Worm (Caenorhabditis elegans): ENCODE results near the gene fubl-1.

DNA sequence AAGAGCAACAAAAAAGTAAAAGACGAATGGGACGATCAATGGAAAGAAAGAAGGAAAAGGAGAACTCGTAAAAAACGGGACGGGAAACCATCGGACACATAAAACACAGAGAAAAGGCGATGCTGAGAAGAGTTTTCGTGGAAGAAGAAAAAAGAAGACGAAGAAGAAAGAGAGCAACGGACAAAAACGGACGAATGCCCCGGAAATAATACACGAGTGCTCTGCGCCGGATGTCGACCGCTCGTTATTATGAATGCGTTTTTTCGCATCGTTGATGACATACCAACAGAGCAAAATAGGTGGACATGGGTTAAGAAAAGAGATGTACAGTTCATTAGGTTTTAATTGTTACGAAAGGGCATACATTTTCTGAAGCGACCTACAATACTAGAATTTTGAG lies 37.0 kb upstream of the fubl-1 start, which contains the start of gene Y22F5A.11:
- TF ChIP-seq ham-2 (GFP tag; optimal IDR thresholded peaks at IDR 0.05) = no peak
- TF ChIP-seq ztf-11 (tag; optimal IDR thresholded peaks at IDR 0.05) = no peak
- no peak for TF ChIP-seq unc-62 (GFP tag; optimal IDR thresholded peaks at IDR 0.05)
- TF ChIP-seq elt-1 (tag; optimal IDR thresholded peaks at IDR 0.05; ENCODE audit: borderline replicate concordance, insufficient read depth) = no peak

All from whole organism, mixed stage, embryonic.